Fruit fly (Drosophila melanogaster) whole organism, pupa: Measurements from ENCODE around the gene DCX-EMAP.
A peak's percentile ranks its signal among the peaks of the same experiment; 100 is the strongest.

Experiments
- CG10348 ChIP-seq: fragments of 200-800 bp; sonication (Bioruptor generic); IDR thresholded peaks from 2 replicates; pipeline ENCODE4 v1.3.6; 2022; ENCODE audit warnings: missing biosample characterization, missing genetic modification characterization
- CG12605 ChIP-seq: fragments of 200-800 bp; sonication (Bioruptor generic); IDR thresholded peaks from 2 replicates; pipeline ENCODE4 v1.3.6; 2022; ENCODE audit warnings: missing biosample characterization, missing genetic modification characterization
- CG13204 ChIP-seq: fragments of 200-800 bp; sonication (Bioruptor generic); optimal IDR thresholded peaks from 2 replicates; lab custom pipeline; 2018; ENCODE audit warnings: missing biosample characterization, mild to moderate bottlenecking, missing genetic modification characterization, moderate library complexity
- CG14655 ChIP-seq: fragments of 200-800 bp; sonication (Bioruptor generic); optimal IDR thresholded peaks from 3 replicates; lab custom pipeline; 2017; ENCODE audit warnings: mild to moderate bottlenecking, missing biosample characterization, missing genetic modification reagents, missing genetic modification characterization
- CG15710 ChIP-seq: fragments of 200-800 bp; sonication (Bioruptor generic); optimal IDR thresholded peaks from 2 replicates; lab custom pipeline; 2018; ENCODE audit warnings: missing biosample characterization, mild to moderate bottlenecking, missing genetic modification characterization, moderate library complexity
- CG17806 ChIP-seq: fragments of 200-800 bp; sonication (Bioruptor generic); optimal IDR thresholded peaks from 2 replicates; lab custom pipeline; 2018; ENCODE audit warnings: missing biosample characterization, mild to moderate bottlenecking, missing genetic modification characterization, moderate library complexity
- CG32121 ChIP-seq: fragments of 200-800 bp; sonication (Bioruptor generic); IDR thresholded peaks from 2 replicates; pipeline ENCODE4 v1.3.6; 2022; ENCODE audit warnings: missing biosample characterization, missing genetic modification characterization
- CG34367 ChIP-seq: fragments of 200-800 bp; sonication (Bioruptor generic); optimal IDR thresholded peaks from 2 replicates; lab custom pipeline; 2018; ENCODE audit warnings: missing biosample characterization, mild to moderate bottlenecking, missing genetic modification characterization
- CG4496 ChIP-seq: fragments of 200-800 bp; sonication (Bioruptor generic); IDR thresholded peaks from 3 replicates; pipeline ENCODE4 v1.3.6; 2022; ENCODE audit warnings: missing biosample characterization, missing genetic modification characterization
- CG8159 ChIP-seq: fragments of 200-800 bp; sonication (Bioruptor generic); optimal IDR thresholded peaks from 3 replicates; lab custom pipeline; 2018; ENCODE audit warnings: missing biosample characterization, mild to moderate bottlenecking, missing genetic modification characterization, moderate library complexity
- CG8301 ChIP-seq: fragments of 200-800 bp; sonication (Bioruptor generic); optimal IDR thresholded peaks from 2 replicates; lab custom pipeline; 2018; ENCODE audit warnings: missing biosample characterization, mild to moderate bottlenecking, missing genetic modification characterization
- CG9948 ChIP-seq: fragments of 200-800 bp; sonication (Bioruptor generic); optimal IDR thresholded peaks from 2 replicates; lab custom pipeline; 2018; ENCODE audit warnings: missing biosample characterization, mild to moderate bottlenecking, missing genetic modification characterization, moderate library complexity
- D1 ChIP-seq: fragments of 200-800 bp; sonication (Bioruptor generic); optimal IDR thresholded peaks from 2 replicates; lab custom pipeline; 2018; ENCODE audit warnings: missing biosample characterization, mild to moderate bottlenecking, missing genetic modification characterization, moderate library complexity
- EcR ChIP-seq: fragments of 200-800 bp; sonication (Bioruptor generic); optimal IDR thresholded peaks from 3 replicates; lab custom pipeline; 2019; ENCODE audit warnings: missing biosample characterization, missing genetic modification characterization, mild to moderate bottlenecking, moderate library complexity, missing genetic modification reagents
- Ets98B ChIP-seq: fragments of 200-800 bp; sonication (Bioruptor generic); IDR thresholded peaks from 2 replicates; pipeline ENCODE4 v1.3.6; 2022; ENCODE audit warnings: missing biosample characterization, missing genetic modification characterization
- Pif1A ChIP-seq: fragments of 200-800 bp; sonication (Bioruptor generic); optimal IDR thresholded peaks from 3 replicates; lab custom pipeline; 2016; ENCODE audit warnings: missing biosample characterization, missing genetic modification characterization
- Pif1B ChIP-seq: fragments of 200-800 bp; sonication (Bioruptor generic); optimal IDR thresholded peaks from 3 replicates; lab custom pipeline; 2016; ENCODE audit warnings: missing biosample characterization, missing genetic modification characterization
- Snoo ChIP-seq: fragments of 200-800 bp; sonication (Bioruptor generic); optimal IDR thresholded peaks from 3 replicates; lab custom pipeline; 2017; ENCODE audit warnings: missing biosample characterization, mild to moderate bottlenecking, missing genetic modification characterization, inconsistent platforms
- fd96Ca ChIP-seq: fragments of 200-800 bp; sonication (Bioruptor generic); IDR thresholded peaks from 3 replicates; pipeline ENCODE4 v1.3.6; 2022; ENCODE audit warnings: missing biosample characterization, missing genetic modification characterization
- gl ChIP-seq: fragments of 200-800 bp; sonication (Bioruptor generic); optimal IDR thresholded peaks from 2 replicates; lab custom pipeline; 2018; ENCODE audit warnings: missing biosample characterization, mild to moderate bottlenecking, missing genetic modification characterization
- rn ChIP-seq: fragments of 200-800 bp; sonication (Bioruptor generic); IDR thresholded peaks from 2 replicates; pipeline ENCODE4 v1.3.6; 2022; ENCODE audit warnings: missing biosample characterization, missing genetic modification characterization

DCX-EMAP gene

dm6 chr3L:14984521-14985150, 81.0 kb downstream of the DCX-EMAP start, which contains the start of gene mnd:
Gene mnd, plus strand, starts transcription at chr3L:14985100.
- TF ChIP-seq CG8159 (tag; lab: Kevin White, UChicago) (peak; percentile 79), rn (GFP tag; lab: Robert Waterston, UW) (no peak; the same call in 1 of the 2 replicates), CG13204 (GFP tag; lab: Kevin White, UChicago) (no peak), Pif1A (GFP tag; lab: Kevin White, UChicago) (peak; percentile 84), CG17806 (tag; lab: Kevin White, UChicago) (peak; percentile 85), CG9948 (tag; lab: Kevin White, UChicago) (peak; percentile 81), Snoo (tag; lab: Kevin White, UChicago) (peak; percentile 47), Pif1B (peak; percentile 71), fd96Ca (GFP tag; lab: Robert Waterston, UW) (no peak), CG8301 (tag; lab: Kevin White, UChicago) (peak; percentile 93), CG10348 (GFP tag; lab: Robert Waterston, UW) (peak; percentile 44; the same call in 1 of the 2 replicates), D1 (tag; lab: Kevin White, UChicago) (peak; percentile 49), CG32121 (peak; percentile 91), CG12605 (peak; percentile 93), gl (peak; percentile 40), Ets98B (GFP tag; lab: Robert Waterston, UW) (peak; percentile 95), CG34367 (tag; lab: Kevin White, UChicago) (peak; percentile 75), CG4496 (GFP tag; lab: Robert Waterston, UW) (peak; percentile 95), CG15710 (peak; percentile 74), CG14655 (GFP tag; lab: Kevin White, UChicago) (peak; percentile 89), EcR (GFP tag; lab: Kevin White, UChicago) (peak; percentile 89)

DNA sequence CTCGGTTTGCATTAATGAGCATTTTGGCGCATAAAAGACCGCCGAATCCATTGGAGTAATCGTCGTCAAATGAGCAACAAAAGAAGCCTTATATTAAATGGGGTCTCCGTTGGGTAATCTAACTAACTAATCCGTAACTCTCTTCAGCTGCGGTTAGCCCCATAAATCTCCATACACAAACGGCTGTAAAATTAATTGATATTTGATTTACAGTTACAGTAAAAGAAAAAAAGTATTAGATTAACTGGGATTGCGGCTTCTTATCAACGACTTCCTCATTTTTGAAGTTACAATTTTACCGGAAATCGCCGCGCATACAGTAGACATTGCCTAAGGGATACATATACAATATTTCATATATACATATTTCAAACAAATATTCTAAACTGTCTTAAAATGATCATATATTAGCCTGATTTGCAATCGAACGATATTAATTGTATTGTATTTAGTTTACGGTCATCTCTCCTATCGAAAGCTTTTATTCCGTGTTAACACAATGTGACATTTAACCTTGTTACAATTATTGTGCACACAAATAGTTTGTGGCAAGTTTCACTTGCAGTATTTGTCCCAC, 82.8 kb downstream of the DCX-EMAP start:
- no peak for TF ChIP-seq D1 (tag; lab: Kevin White, UChicago)
- no peak for TF ChIP-seq CG15710
- TF ChIP-seq CG34367 (tag; lab: Kevin White, UChicago) = no peak
- no peak for TF ChIP-seq rn (GFP tag; lab: Robert Waterston, UW)
- TF ChIP-seq CG12605 = no peak
- no peak for TF ChIP-seq CG9948 (tag; lab: Kevin White, UChicago)
- TF ChIP-seq Snoo (tag; lab: Kevin White, UChicago) = no peak
- no peak for TF ChIP-seq Ets98B (GFP tag; lab: Robert Waterston, UW)
- no peak for TF ChIP-seq Pif1B
- no peak for TF ChIP-seq CG14655 (GFP tag; lab: Kevin White, UChicago)
- TF ChIP-seq fd96Ca (GFP tag; lab: Robert Waterston, UW) = no peak
- TF ChIP-seq CG4496 (GFP tag; lab: Robert Waterston, UW) = no peak
- TF ChIP-seq CG17806 (tag; lab: Kevin White, UChicago) = no peak
- no peak for TF ChIP-seq gl
- TF ChIP-seq Pif1A (GFP tag; lab: Kevin White, UChicago) = no peak
- no peak for TF ChIP-seq EcR (GFP tag; lab: Kevin White, UChicago)
- no peak for TF ChIP-seq CG13204 (GFP tag; lab: Kevin White, UChicago)
- no peak for TF ChIP-seq CG8301 (tag; lab: Kevin White, UChicago)
- TF ChIP-seq CG10348 (GFP tag; lab: Robert Waterston, UW) = no peak

dm6 chr3L:14986984-14987896, 83.6 kb downstream of the DCX-EMAP start:
- TF ChIP-seq CG8301 (tag; lab: Kevin White, UChicago) (no peak), CG15710 (no peak), CG10348 (GFP tag; lab: Robert Waterston, UW) (no peak), fd96Ca (GFP tag; lab: Robert Waterston, UW) (no peak; the same call in 2 of the 3 replicates), gl (no peak), rn (GFP tag; lab: Robert Waterston, UW) (no peak), EcR (GFP tag; lab: Kevin White, UChicago) (peak; percentile 47), Ets98B (GFP tag; lab: Robert Waterston, UW) (peak; percentile 30; the same call in 1 of the 2 replicates), CG13204 (GFP tag; lab: Kevin White, UChicago) (no peak)

DNA sequence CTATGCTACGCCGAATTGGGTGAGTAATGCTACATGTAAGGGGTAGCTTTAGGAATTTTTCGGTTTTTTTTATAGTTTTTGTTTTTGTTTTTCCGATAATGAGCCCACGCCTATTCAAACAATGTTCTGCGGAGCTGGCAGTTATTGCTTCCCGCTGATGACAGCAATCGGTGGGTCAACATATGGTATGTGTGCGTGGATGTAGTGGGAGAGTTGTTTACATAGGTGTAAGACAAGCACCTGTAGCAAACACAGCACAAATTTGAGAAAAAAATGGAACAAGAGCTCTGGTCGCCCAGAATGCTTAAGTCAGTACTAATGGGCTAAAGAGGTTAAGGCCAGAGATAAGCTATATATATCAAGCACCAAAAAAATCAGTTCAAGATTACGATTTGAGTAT, 84.6 kb downstream of the DCX-EMAP start:
- no peak for TF ChIP-seq Ets98B (GFP tag; lab: Robert Waterston, UW)
- TF ChIP-seq CG14655 (GFP tag; lab: Kevin White, UChicago) = no peak
- no peak for TF ChIP-seq CG17806 (tag; lab: Kevin White, UChicago)
- TF ChIP-seq CG8301 (tag; lab: Kevin White, UChicago) = no peak

DNA sequence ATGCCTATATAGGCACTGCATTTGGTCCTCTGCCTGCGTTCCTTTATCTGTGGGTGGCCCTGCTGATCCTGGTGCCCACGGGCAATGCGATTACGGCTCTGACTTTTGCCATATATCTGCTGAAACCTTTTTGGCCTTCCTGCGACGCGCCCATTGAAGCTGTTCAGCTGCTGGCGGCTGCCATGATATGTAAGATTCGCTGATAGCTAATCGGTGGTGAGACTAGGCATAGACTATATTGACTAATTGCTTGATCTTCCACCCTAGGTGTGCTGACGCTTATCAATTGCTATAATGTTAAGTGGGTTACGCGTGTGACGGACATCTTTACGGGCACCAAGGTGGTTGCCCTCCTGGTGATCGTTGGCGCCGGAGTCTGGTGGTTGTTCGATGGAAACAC, 86.3 kb downstream of the DCX-EMAP start:
- TF ChIP-seq CG17806 (tag; lab: Kevin White, UChicago) (no peak), D1 (tag; lab: Kevin White, UChicago) (no peak), Pif1B (no peak), EcR (GFP tag; lab: Kevin White, UChicago) (no peak), CG4496 (GFP tag; lab: Robert Waterston, UW) (no peak), Snoo (tag; lab: Kevin White, UChicago) (no peak), Ets98B (GFP tag; lab: Robert Waterston, UW) (no peak), CG12605 (no peak), CG34367 (tag; lab: Kevin White, UChicago) (no peak), CG15710 (no peak), CG32121 (no peak), CG14655 (GFP tag; lab: Kevin White, UChicago) (no peak)
